Fruit fly (Drosophila melanogaster) whole organism, embryonic: ENCODE data around the gene CG10663.

Experiments used
- Antp ChIP-seq: fragments of 200-800 bp; sonication (Bioruptor generic); optimal IDR thresholded peaks from 3 replicates; lab custom pipeline; 2016; ENCODE audit warnings: missing biosample characterization, missing genetic modification characterization
- CG10209 ChIP-seq: fragments of 200-800 bp; sonication (Bioruptor generic); optimal IDR thresholded peaks from 3 replicates; lab custom pipeline; 2017; ENCODE audit warnings: missing biosample characterization, mild to moderate bottlenecking, missing genetic modification characterization, missing genetic modification reagents
- CG10321 ChIP-seq: fragments of 200-800 bp; sonication (Bioruptor generic); IDR thresholded peaks from 2 replicates; pipeline ENCODE4 v1.3.6; 2022; ENCODE audit warnings: missing biosample characterization, missing genetic modification characterization
- CG3726 ChIP-seq: fragments of 200-800 bp; sonication (Bioruptor generic); IDR thresholded peaks from 3 replicates; pipeline ENCODE4, ENCODE4 v1.3.6; 2022; ENCODE audit warnings: missing biosample characterization, missing genetic modification characterization
- CG4820 ChIP-seq: fragments of 200-800 bp; sonication (Bioruptor generic); optimal IDR thresholded peaks from 3 replicates; lab custom pipeline; 2016; ENCODE audit warnings: missing biosample characterization, missing genetic modification characterization
- Dip3 ChIP-seq: fragments of 200-800 bp; sonication (Bioruptor generic); optimal IDR thresholded peaks from 3 replicates; lab custom pipeline; 2016; ENCODE audit warnings: missing biosample characterization, missing genetic modification characterization
- Gug ChIP-seq: fragments of 200-800 bp; sonication (Bioruptor generic); IDR thresholded peaks from 4 replicates; pipeline ENCODE4 v1.3.6; 2022; ENCODE audit warnings: missing biosample characterization, missing genetic modification characterization
- NK7.1 ChIP-seq: fragments of 200-800 bp; sonication (Bioruptor generic); optimal IDR thresholded peaks from 3 replicates; lab custom pipeline; 2016; ENCODE audit warnings: missing biosample characterization, missing genetic modification characterization
- Nf-YA ChIP-seq: fragments of 200-800 bp; sonication (Bioruptor generic); IDR thresholded peaks from 2 replicates; pipeline ENCODE4 v1.3.6; 2022; ENCODE audit warnings: missing biosample characterization, missing genetic modification characterization
- nau ChIP-seq: fragments of 200-800 bp; sonication (Bioruptor generic); optimal IDR thresholded peaks from 3 replicates; lab custom pipeline; 2017; ENCODE audit warnings: missing biosample characterization, mild to moderate bottlenecking, missing genetic modification characterization, missing genetic modification reagents

dm6 chr3L:12434432-12434831 is 50.4 kb downstream of the CG10663 start:
- TF ChIP-seq Dip3 (GFP tag; lab: Kevin White, UChicago): no peak
- no peak for TF ChIP-seq Gug
- TF ChIP-seq NK7.1: no peak
- no peak for TF ChIP-seq CG4820 (GFP tag; lab: Kevin White, UChicago)
- no peak for TF ChIP-seq CG10209 (GFP tag; lab: Kevin White, UChicago)
- no peak for TF ChIP-seq CG3726 (GFP tag; lab: Robert Waterston, UW)
- no peak for TF ChIP-seq Antp (GFP tag; lab: Kevin White, UChicago)
- TF ChIP-seq Nf-YA (GFP tag; lab: Robert Waterston, UW): peak; percentile 98
- TF ChIP-seq CG10321 (GFP tag; lab: Robert Waterston, UW): peak; percentile 98
- no peak for TF ChIP-seq nau (GFP tag; lab: Kevin White, UChicago)
